Fruit fly (Drosophila melanogaster) whole organism, embryonic: ENCODE results near the gene Eip63F-1.

Source experiments
- ATbp ChIP-seq: fragments of 200-800 bp; sonication (Bioruptor generic); optimal IDR thresholded peaks from 2 replicates; lab custom pipeline; 2017; ENCODE audit warnings: missing biosample characterization, mild to moderate bottlenecking, missing genetic modification characterization, missing genetic modification reagents
- BtbVII ChIP-seq: fragments of 200-800 bp; sonication (Bioruptor generic); optimal IDR thresholded peaks from 3 replicates; lab custom pipeline; 2017; ENCODE audit warnings: missing biosample characterization, mild to moderate bottlenecking, missing genetic modification characterization
- CG1024 ChIP-seq: fragments of 200-800 bp; sonication (Bioruptor generic); IDR thresholded peaks from 2 replicates; pipeline ENCODE4 v1.3.6; 2022; ENCODE audit warnings: missing biosample characterization, missing genetic modification characterization
- CG12219 ChIP-seq: fragments of 200-800 bp; sonication (Bioruptor generic); optimal IDR thresholded peaks from 3 replicates; lab custom pipeline; 2018; ENCODE audit warnings: missing biosample characterization, mild to moderate bottlenecking, missing genetic modification characterization
- CG12391 ChIP-seq: fragments of 200-800 bp; sonication (Bioruptor generic); optimal IDR thresholded peaks from 3 replicates; lab custom pipeline; 2018; ENCODE audit warnings: missing biosample characterization, mild to moderate bottlenecking, missing genetic modification characterization, moderate library complexity
- CG13775 ChIP-seq: fragments of 200-800 bp; sonication (Bioruptor generic); optimal IDR thresholded peaks from 3 replicates; lab custom pipeline; 2017; ENCODE audit warnings: missing biosample characterization, mild to moderate bottlenecking, missing genetic modification characterization
- CG14441 ChIP-seq: fragments of 200-800 bp; sonication (Bioruptor generic); IDR thresholded peaks from 2 replicates; pipeline ENCODE4 v1.3.6; 2022; ENCODE audit warnings: missing biosample characterization, missing genetic modification characterization
- CG14710 ChIP-seq: fragments of 200-800 bp; sonication (Bioruptor generic); optimal IDR thresholded peaks from 3 replicates; lab custom pipeline; 2019; ENCODE audit warnings: missing biosample characterization, mild to moderate bottlenecking, missing genetic modification characterization, moderate library complexity
- CG1603 ChIP-seq: fragments of 200-800 bp; sonication (Bioruptor generic); optimal IDR thresholded peaks from 2 replicates; lab custom pipeline; 2019; ENCODE audit warnings: missing biosample characterization, mild to moderate bottlenecking, missing genetic modification characterization, moderate library complexity
- CG32772 ChIP-seq: fragments of 200-800 bp; sonication (Bioruptor generic); IDR thresholded peaks from 2 replicates; pipeline ENCODE4 v1.3.6; 2022; ENCODE audit warnings: missing biosample characterization, missing genetic modification characterization
- CG3726 ChIP-seq: fragments of 200-800 bp; sonication (Bioruptor generic); IDR thresholded peaks from 3 replicates; pipeline ENCODE4, ENCODE4 v1.3.6; 2022; ENCODE audit warnings: missing biosample characterization, missing genetic modification characterization
- CG4617 ChIP-seq: fragments of 200-800 bp; sonication (Bioruptor generic); optimal IDR thresholded peaks from 3 replicates; lab custom pipeline; 2016; ENCODE audit warnings: missing biosample characterization, missing genetic modification characterization, borderline replicate concordance
- CG7271 ChIP-seq: fragments of 200-800 bp; sonication (Bioruptor generic); optimal IDR thresholded peaks from 2 replicates; lab custom pipeline; 2018; ENCODE audit warnings: missing biosample characterization, mild to moderate bottlenecking, missing genetic modification characterization, moderate library complexity
- CG7786 ChIP-seq: fragments of 200-800 bp; sonication (Bioruptor generic); optimal IDR thresholded peaks from 2 replicates; lab custom pipeline; 2016; ENCODE audit warnings: missing biosample characterization, missing genetic modification characterization
- CG7963 ChIP-seq: fragments of 200-800 bp; sonication (Bioruptor generic); IDR thresholded peaks from 3 replicates; pipeline ENCODE4 v1.3.6; 2022; ENCODE audit warnings: missing biosample characterization, missing genetic modification characterization; ENCODE audit not compliant: partially characterized antibody
- CG7987 ChIP-seq: fragments of 200-800 bp; sonication (Bioruptor generic); optimal IDR thresholded peaks from 2 replicates; lab custom pipeline; 2018; ENCODE audit warnings: missing biosample characterization, mild to moderate bottlenecking, missing genetic modification characterization, moderate library complexity
- CG8089 ChIP-seq: fragments of 200-800 bp; sonication (Bioruptor generic); optimal IDR thresholded peaks from 3 replicates; lab custom pipeline; 2016; ENCODE audit warnings: missing biosample characterization, missing genetic modification characterization
- CG9817 ChIP-seq: fragments of 200-800 bp; sonication (Bioruptor generic); optimal IDR thresholded peaks from 2 replicates; lab custom pipeline; 2018; ENCODE audit warnings: missing biosample characterization, mild to moderate bottlenecking, missing genetic modification characterization, moderate library complexity
- CrebB ChIP-seq: fragments of 200-800 bp; sonication (Bioruptor generic); optimal IDR thresholded peaks from 3 replicates; lab custom pipeline; 2018; ENCODE audit warnings: missing biosample characterization, mild to moderate bottlenecking, missing genetic modification characterization
- Dad ChIP-seq: fragments of 200-800 bp; sonication (Bioruptor generic); optimal IDR thresholded peaks from 3 replicates; lab custom pipeline; 2016; ENCODE audit warnings: missing biosample characterization, missing genetic modification characterization
- Dek ChIP-seq: fragments of 200-800 bp; sonication (Bioruptor generic); optimal IDR thresholded peaks from 3 replicates; lab custom pipeline; 2019; ENCODE audit warnings: missing biosample characterization, mild to moderate bottlenecking, missing genetic modification characterization, moderate library complexity
- Hand ChIP-seq: fragments of 200-800 bp; sonication (Bioruptor generic); optimal IDR thresholded peaks from 2 replicates; lab custom pipeline; 2017; ENCODE audit warnings: mild to moderate bottlenecking, missing biosample characterization, missing genetic modification reagents, missing genetic modification characterization
- Oli ChIP-seq: fragments of 200-800 bp; sonication (Bioruptor generic); optimal IDR thresholded peaks from 2 replicates; lab custom pipeline; 2018; ENCODE audit warnings: missing biosample characterization, mild to moderate bottlenecking, missing genetic modification characterization, moderate library complexity
- Pdp1 ChIP-seq, 2 experiments: fragments of 200-800 bp; sonication (Bioruptor generic); optimal IDR thresholded peaks; 3 replicates each; lab custom pipeline; 2016; ENCODE audit warnings: missing biosample characterization in 2 of 2, missing genetic modification characterization in 2 of 2, mild to moderate bottlenecking in 1 of 2, moderate library complexity in 1 of 2
- ap ChIP-seq: fragments of 200-800 bp; sonication (Bioruptor generic); IDR thresholded peaks from 2 replicates; pipeline ENCODE4 v1.3.6; 2022; ENCODE audit warnings: missing biosample characterization, missing genetic modification characterization
- chn ChIP-seq: fragments of 200-800 bp; sonication (Bioruptor generic); optimal IDR thresholded peaks from 2 replicates; lab custom pipeline; 2016; ENCODE audit warnings: missing biosample characterization, missing genetic modification characterization
- danr ChIP-seq: fragments of 200-800 bp; sonication (Bioruptor generic); IDR thresholded peaks from 2 replicates; pipeline ENCODE4 v1.3.6; 2022; ENCODE audit warnings: missing biosample characterization, missing genetic modification characterization
- fd3F ChIP-seq: fragments of 200-800 bp; sonication (Bioruptor generic); optimal IDR thresholded peaks from 2 replicates; lab custom pipeline; 2018; ENCODE audit warnings: missing biosample characterization, mild to moderate bottlenecking, missing genetic modification characterization, moderate library complexity
- fd96Cb ChIP-seq: fragments of 200-800 bp; sonication (Bioruptor generic); optimal IDR thresholded peaks from 2 replicates; lab custom pipeline; 2018; ENCODE audit warnings: missing biosample characterization, mild to moderate bottlenecking, missing genetic modification characterization, moderate library complexity
- grau ChIP-seq: fragments of 200-800 bp; optimal IDR thresholded peaks from 3 replicates; lab custom pipeline; 2019; ENCODE audit warnings: missing biosample characterization, mild to moderate bottlenecking, missing genetic modification characterization, moderate library complexity
- gro ChIP-seq: fragments of 200-800 bp; sonication (Bioruptor generic); optimal IDR thresholded peaks from 2 replicates; lab custom pipeline; 2016; ENCODE audit warnings: missing biosample characterization, missing genetic modification characterization
- ken ChIP-seq: fragments of 200-800 bp; sonication (Bioruptor generic); IDR thresholded peaks from 3 replicates; pipeline ENCODE4 v1.3.6; 2022; ENCODE audit warnings: missing biosample characterization, missing genetic modification characterization
- kni ChIP-seq: fragments of 200-800 bp; sonication (Bioruptor generic); optimal IDR thresholded peaks from 3 replicates; lab custom pipeline; 2017; ENCODE audit warnings: mild to moderate bottlenecking, missing biosample characterization, missing genetic modification reagents, missing genetic modification characterization
- luna ChIP-seq: fragments of 200-800 bp; sonication (Bioruptor generic); optimal IDR thresholded peaks from 2 replicates; lab custom pipeline; 2016; ENCODE audit warnings: missing biosample characterization, missing genetic modification characterization
- oc ChIP-seq: fragments of 200-800 bp; sonication (Bioruptor generic); optimal IDR thresholded peaks from 2 replicates; lab custom pipeline; 2018; ENCODE audit warnings: missing biosample characterization, mild to moderate bottlenecking, missing genetic modification characterization, moderate library complexity
- p53 ChIP-seq: fragments of 200-800 bp; sonication (Bioruptor generic); optimal IDR thresholded peaks from 2 replicates; lab custom pipeline; 2016; ENCODE audit warnings: missing biosample characterization, missing genetic modification characterization
- pros ChIP-seq: fragments of 200-800 bp; sonication (Bioruptor generic); optimal IDR thresholded peaks from 3 replicates; lab custom pipeline; 2019; ENCODE audit warnings: missing biosample characterization, mild to moderate bottlenecking, missing genetic modification characterization, moderate library complexity
- repo ChIP-seq: fragments of 200-800 bp; sonication (Bioruptor generic); optimal IDR thresholded peaks from 2 replicates; lab custom pipeline; 2016; ENCODE audit warnings: missing biosample characterization, missing genetic modification characterization
- run ChIP-seq: fragments of 200-800 bp; sonication (Bioruptor generic); optimal IDR thresholded peaks from 3 replicates; lab custom pipeline; 2018; ENCODE audit warnings: missing biosample characterization, mild to moderate bottlenecking, missing genetic modification characterization
- schlank ChIP-seq: fragments of 200-800 bp; sonication (Bioruptor generic); optimal IDR thresholded peaks from 2 replicates; lab custom pipeline; 2018; ENCODE audit warnings: missing biosample characterization, mild to moderate bottlenecking, missing genetic modification characterization
- sens ChIP-seq: fragments of 200-800 bp; sonication (Bioruptor generic); peaks from one replicate; lab custom pipeline; 2016; ENCODE audit warnings: missing biosample characterization, missing genetic modification characterization
- sisA ChIP-seq: fragments of 200-800 bp; sonication (Bioruptor generic); IDR thresholded peaks from 2 replicates; pipeline ENCODE4 v1.3.6; 2022; ENCODE audit warnings: missing biosample characterization, missing genetic modification characterization
- sob ChIP-seq: fragments of 200-800 bp; sonication (Bioruptor generic); IDR thresholded peaks from 2 replicates; pipeline ENCODE4 v1.3.6; 2022; ENCODE audit warnings: missing biosample characterization, missing genetic modification characterization
- sug ChIP-seq: fragments of 200-800 bp; optimal IDR thresholded peaks from 2 replicates; lab custom pipeline; 2019; ENCODE audit warnings: missing biosample characterization, mild to moderate bottlenecking, missing genetic modification characterization, moderate library complexity

Gene Eip63F-1

DNA sequence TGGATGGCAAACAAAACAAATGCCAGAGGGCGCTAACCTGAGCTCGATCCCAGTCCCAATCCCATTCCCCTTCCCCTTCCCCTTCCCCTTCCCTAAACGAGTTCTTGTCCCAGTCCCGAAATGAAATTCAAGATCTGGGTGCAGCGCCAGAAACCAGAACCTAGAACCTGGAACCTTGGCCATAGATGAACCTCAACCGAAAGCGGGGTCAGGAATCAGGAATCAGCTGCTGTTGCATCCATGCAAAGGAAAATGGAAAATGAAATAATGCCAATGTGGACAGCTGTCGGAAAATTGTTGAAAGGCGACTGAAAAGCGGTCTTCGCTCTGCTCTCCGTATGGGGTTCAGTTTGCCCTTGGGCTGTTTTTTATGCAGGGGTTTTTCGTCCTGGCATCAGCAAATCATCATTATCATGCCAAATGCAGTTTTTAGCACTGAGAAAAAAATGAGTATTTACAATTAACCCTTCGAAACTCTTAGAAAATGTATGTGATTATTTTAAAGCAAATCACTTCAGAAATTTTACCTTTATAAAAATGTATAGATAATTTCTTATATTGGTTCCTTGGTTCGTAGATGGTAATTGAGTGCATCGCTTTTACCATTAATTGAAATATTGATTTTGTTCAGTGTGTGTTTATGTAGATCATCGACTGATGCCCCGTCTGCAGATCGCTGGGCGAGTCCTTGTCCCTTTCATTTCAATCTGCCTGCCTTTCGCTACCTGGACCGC is 42.4 kb upstream of the Eip63F-1 start (continued):
- TF ChIP-seq sob (GFP tag; lab: Robert Waterston, UW) (no peak), Pdp1 (GFP tag; optimal IDR thresholded peaks at IDR 0.05; lab: Kevin White, UChicago) (no peak), Oli (tag; lab: Kevin White, UChicago) (peak; percentile 20), CG3726 (GFP tag; lab: Robert Waterston, UW) (no peak), CG1024 (no peak), CG7786 (GFP tag; lab: Kevin White, UChicago) (no peak), p53 (GFP tag; lab: Kevin White, UChicago) (no peak), sens (peak; percentile 85), CG7271 (tag; lab: Kevin White, UChicago) (no peak), oc (tag; lab: Kevin White, UChicago) (no peak), fd96Cb (tag; lab: Kevin White, UChicago) (peak; percentile 36), ATbp (GFP tag; lab: Kevin White, UChicago) (no peak), CG12391 (peak; percentile 64), kni (GFP tag; lab: Kevin White, UChicago) (peak; percentile 9), CG12219 (no peak), luna (no peak), CG7987 (GFP tag; lab: Kevin White, UChicago) (no peak), repo (no peak), run (tag; lab: Kevin White, UChicago) (no peak), sug (tag; lab: Kevin White, UChicago) (no peak), Dad (no peak), ken (GFP tag; lab: Robert Waterston, UW) (no peak), ap (no peak), Hand (GFP tag; lab: Kevin White, UChicago) (no peak), grau (tag; lab: Kevin White, UChicago) (peak; percentile 38), danr (no peak), CG1603 (tag; lab: Kevin White, UChicago) (peak; percentile 16), fd3F (GFP tag; lab: Kevin White, UChicago) (no peak), chn (GFP tag; lab: Kevin White, UChicago) (no peak), CG8089 (GFP tag; lab: Kevin White, UChicago) (no peak), CG4617 (GFP tag; lab: Kevin White, UChicago) (no peak), CG13775 (GFP tag; lab: Kevin White, UChicago) (peak; percentile 27), CG9817 (tag; lab: Kevin White, UChicago) (no peak), schlank (tag; lab: Kevin White, UChicago) (no peak), CG32772 (GFP tag; lab: Robert Waterston, UW) (no peak), CrebB (no peak), Dek (tag; lab: Kevin White, UChicago) (no peak), CG14710 (tag; lab: Kevin White, UChicago) (peak; percentile 77), sisA (GFP tag; lab: Robert Waterston, UW) (no peak), BtbVII (GFP tag; lab: Kevin White, UChicago) (no peak), gro (GFP tag; lab: Kevin White, UChicago) (no peak), CG7963 (no peak), pros (GFP tag; lab: Kevin White, UChicago) (peak; percentile 90), CG14441 (no peak)
